Fruit fly (Drosophila melanogaster) whole organism: ENCODE measurements around the gene CG33557.

Experiments
- EcR ChIP-seq, 2 experiments: fragments of >200 bp; optimal IDR thresholded peaks; 2 replicates each; lab custom pipeline; 2017; ENCODE audit warnings: missing biosample characterization in 2 of 2, missing genetic modification characterization in 2 of 2, missing genetic modification reagents in 2 of 2
- pan ChIP-seq: fragments of >200 bp; optimal IDR thresholded peaks from 2 replicates; lab custom pipeline; 2017
- psq ChIP-seq: fragments of >200 bp; optimal IDR thresholded peaks from 2 replicates; lab custom pipeline; 2017
- usp ChIP-seq: fragments of >200 bp; optimal IDR thresholded peaks from 2 replicates; lab custom pipeline; 2017; ENCODE audit warnings: missing biosample characterization, missing genetic modification characterization, mixed read lengths

DNA sequence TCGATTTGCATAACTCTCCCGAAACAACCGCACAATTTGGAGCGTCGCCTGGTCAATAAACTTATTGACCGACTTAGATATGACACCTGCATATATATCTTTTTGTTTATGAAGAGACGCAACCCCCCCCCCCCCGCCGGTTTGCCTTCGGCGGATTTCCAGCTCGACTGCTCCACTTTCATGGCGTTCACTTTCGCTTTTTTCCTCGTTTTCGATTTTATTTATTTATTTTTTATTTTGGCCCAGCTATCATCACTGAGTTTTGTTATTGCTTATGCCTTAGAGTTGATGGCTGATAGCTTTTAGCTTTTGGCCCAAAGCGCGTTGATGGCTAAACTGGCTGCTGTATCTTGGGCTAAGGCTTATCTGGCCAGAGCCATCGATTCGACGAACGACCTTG is 33.0 kb upstream of the CG33557 start:
- TF ChIP-seq psq (lab: Kevin White, UChicago) (no peak), EcR (GFP tag; optimal IDR thresholded peaks at IDR 0.05; lab: Kevin White, UChicago) (no peak), pan (lab: Kevin White, UChicago) (no peak), usp (no peak)
